Fruit fly (Drosophila melanogaster) whole organism, pupa: ENCODE results near the gene Arl1.

ENCODE experiments used
- CG10348 ChIP-seq: fragments of 200-800 bp; sonication (Bioruptor generic); IDR thresholded peaks from 2 replicates; pipeline ENCODE4 v1.3.6; 2022; ENCODE audit warnings: missing biosample characterization, missing genetic modification characterization
- CG12605 ChIP-seq: fragments of 200-800 bp; sonication (Bioruptor generic); IDR thresholded peaks from 2 replicates; pipeline ENCODE4 v1.3.6; 2022; ENCODE audit warnings: missing biosample characterization, missing genetic modification characterization
- CG13204 ChIP-seq: fragments of 200-800 bp; sonication (Bioruptor generic); optimal IDR thresholded peaks from 2 replicates; lab custom pipeline; 2018; ENCODE audit warnings: missing biosample characterization, mild to moderate bottlenecking, missing genetic modification characterization, moderate library complexity
- CG14655 ChIP-seq: fragments of 200-800 bp; sonication (Bioruptor generic); optimal IDR thresholded peaks from 3 replicates; lab custom pipeline; 2017; ENCODE audit warnings: mild to moderate bottlenecking, missing biosample characterization, missing genetic modification reagents, missing genetic modification characterization
- CG15710 ChIP-seq: fragments of 200-800 bp; sonication (Bioruptor generic); optimal IDR thresholded peaks from 2 replicates; lab custom pipeline; 2018; ENCODE audit warnings: missing biosample characterization, mild to moderate bottlenecking, missing genetic modification characterization, moderate library complexity
- CG17806 ChIP-seq: fragments of 200-800 bp; sonication (Bioruptor generic); optimal IDR thresholded peaks from 2 replicates; lab custom pipeline; 2018; ENCODE audit warnings: missing biosample characterization, mild to moderate bottlenecking, missing genetic modification characterization, moderate library complexity
- CG32121 ChIP-seq: fragments of 200-800 bp; sonication (Bioruptor generic); IDR thresholded peaks from 2 replicates; pipeline ENCODE4 v1.3.6; 2022; ENCODE audit warnings: missing biosample characterization, missing genetic modification characterization
- CG34367 ChIP-seq: fragments of 200-800 bp; sonication (Bioruptor generic); optimal IDR thresholded peaks from 2 replicates; lab custom pipeline; 2018; ENCODE audit warnings: missing biosample characterization, mild to moderate bottlenecking, missing genetic modification characterization
- CG4496 ChIP-seq: fragments of 200-800 bp; sonication (Bioruptor generic); IDR thresholded peaks from 3 replicates; pipeline ENCODE4 v1.3.6; 2022; ENCODE audit warnings: missing biosample characterization, missing genetic modification characterization
- CG8159 ChIP-seq: fragments of 200-800 bp; sonication (Bioruptor generic); optimal IDR thresholded peaks from 3 replicates; lab custom pipeline; 2018; ENCODE audit warnings: missing biosample characterization, mild to moderate bottlenecking, missing genetic modification characterization, moderate library complexity
- CG8301 ChIP-seq: fragments of 200-800 bp; sonication (Bioruptor generic); optimal IDR thresholded peaks from 2 replicates; lab custom pipeline; 2018; ENCODE audit warnings: missing biosample characterization, mild to moderate bottlenecking, missing genetic modification characterization
- CG9948 ChIP-seq: fragments of 200-800 bp; sonication (Bioruptor generic); optimal IDR thresholded peaks from 2 replicates; lab custom pipeline; 2018; ENCODE audit warnings: missing biosample characterization, mild to moderate bottlenecking, missing genetic modification characterization, moderate library complexity
- D1 ChIP-seq: fragments of 200-800 bp; sonication (Bioruptor generic); optimal IDR thresholded peaks from 2 replicates; lab custom pipeline; 2018; ENCODE audit warnings: missing biosample characterization, mild to moderate bottlenecking, missing genetic modification characterization, moderate library complexity
- EcR ChIP-seq: fragments of 200-800 bp; sonication (Bioruptor generic); optimal IDR thresholded peaks from 3 replicates; lab custom pipeline; 2019; ENCODE audit warnings: missing biosample characterization, missing genetic modification characterization, mild to moderate bottlenecking, moderate library complexity, missing genetic modification reagents
- Ets98B ChIP-seq: fragments of 200-800 bp; sonication (Bioruptor generic); IDR thresholded peaks from 2 replicates; pipeline ENCODE4 v1.3.6; 2022; ENCODE audit warnings: missing biosample characterization, missing genetic modification characterization
- Pif1A ChIP-seq: fragments of 200-800 bp; sonication (Bioruptor generic); optimal IDR thresholded peaks from 3 replicates; lab custom pipeline; 2016; ENCODE audit warnings: missing biosample characterization, missing genetic modification characterization
- Pif1B ChIP-seq: fragments of 200-800 bp; sonication (Bioruptor generic); optimal IDR thresholded peaks from 3 replicates; lab custom pipeline; 2016; ENCODE audit warnings: missing biosample characterization, missing genetic modification characterization
- Snoo ChIP-seq: fragments of 200-800 bp; sonication (Bioruptor generic); optimal IDR thresholded peaks from 3 replicates; lab custom pipeline; 2017; ENCODE audit warnings: missing biosample characterization, mild to moderate bottlenecking, missing genetic modification characterization, inconsistent platforms
- fd96Ca ChIP-seq: fragments of 200-800 bp; sonication (Bioruptor generic); IDR thresholded peaks from 3 replicates; pipeline ENCODE4 v1.3.6; 2022; ENCODE audit warnings: missing biosample characterization, missing genetic modification characterization
- gl ChIP-seq: fragments of 200-800 bp; sonication (Bioruptor generic); optimal IDR thresholded peaks from 2 replicates; lab custom pipeline; 2018; ENCODE audit warnings: missing biosample characterization, mild to moderate bottlenecking, missing genetic modification characterization
- rn ChIP-seq: fragments of 200-800 bp; sonication (Bioruptor generic); IDR thresholded peaks from 2 replicates; pipeline ENCODE4 v1.3.6; 2022; ENCODE audit warnings: missing biosample characterization, missing genetic modification characterization

The Arl1 gene

DNA sequence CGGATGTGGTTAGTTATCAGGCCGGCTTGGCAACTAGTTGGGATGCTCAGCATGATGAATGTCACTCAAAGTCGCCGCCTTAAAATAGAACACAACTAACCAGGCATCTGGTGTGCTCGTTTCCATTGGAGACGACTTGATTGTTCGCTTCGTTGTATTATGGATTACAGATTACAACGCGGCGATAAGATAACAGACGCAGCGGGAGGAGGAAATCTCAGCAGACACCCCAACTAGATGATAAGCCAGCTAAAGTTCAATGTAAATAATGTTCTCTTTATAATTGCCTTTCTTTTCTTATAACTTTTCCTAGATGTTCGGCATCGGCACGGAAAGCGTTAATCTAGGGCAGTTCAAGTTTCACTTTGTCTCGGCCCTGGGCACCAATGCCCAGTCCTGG, 14.2 kb upstream of the Arl1 start:
- no peak for TF ChIP-seq CG8301 (tag; lab: Kevin White, UChicago)
- no peak for TF ChIP-seq CG13204
- no peak for TF ChIP-seq Snoo (tag; lab: Kevin White, UChicago)
- no peak for TF ChIP-seq EcR (GFP tag; lab: Kevin White, UChicago)
- TF ChIP-seq rn = no peak
- no peak for TF ChIP-seq CG34367 (tag; lab: Kevin White, UChicago)
- no peak for TF ChIP-seq CG14655
- TF ChIP-seq Pif1A (GFP tag; lab: Kevin White, UChicago) = no peak
- TF ChIP-seq CG4496 = no peak
- TF ChIP-seq Ets98B = no peak
- TF ChIP-seq CG32121 (GFP tag; lab: Robert Waterston, UW) = no peak
- TF ChIP-seq gl = no peak
- no peak for TF ChIP-seq Pif1B (GFP tag; lab: Kevin White, UChicago)
- no peak for TF ChIP-seq fd96Ca (GFP tag; lab: Robert Waterston, UW)
- TF ChIP-seq CG12605 (GFP tag; lab: Robert Waterston, UW) = no peak
- no peak for TF ChIP-seq CG9948 (tag; lab: Kevin White, UChicago)
- no peak for TF ChIP-seq CG17806 (tag; lab: Kevin White, UChicago)
- TF ChIP-seq, all 21 proteins: peak for 0

DNA sequence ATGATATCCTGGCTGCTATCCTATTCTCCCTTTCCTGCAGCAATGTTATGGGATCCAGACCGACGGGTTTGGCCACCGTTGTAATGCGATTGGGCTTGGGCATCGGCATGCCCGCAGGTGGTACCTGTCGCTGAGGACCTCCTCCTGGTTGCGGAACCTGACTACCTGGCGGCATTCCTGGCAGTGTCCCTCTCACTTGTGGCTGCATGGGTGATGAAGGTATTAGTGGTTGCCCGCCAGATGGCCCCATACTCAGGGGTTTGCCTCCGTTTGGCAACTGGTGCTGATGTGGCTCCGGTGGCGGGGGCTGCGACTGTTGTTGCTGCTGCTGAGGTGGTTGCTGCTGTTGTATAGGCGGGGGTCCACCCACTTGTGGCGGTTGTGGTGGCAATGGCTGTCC, 8.8 kb upstream of the Arl1 start:
- TF ChIP-seq D1 (tag; lab: Kevin White, UChicago) (no peak), gl (no peak), rn (no peak), CG15710 (tag; lab: Kevin White, UChicago) (no peak), Pif1A (GFP tag; lab: Kevin White, UChicago) (no peak)

DNA sequence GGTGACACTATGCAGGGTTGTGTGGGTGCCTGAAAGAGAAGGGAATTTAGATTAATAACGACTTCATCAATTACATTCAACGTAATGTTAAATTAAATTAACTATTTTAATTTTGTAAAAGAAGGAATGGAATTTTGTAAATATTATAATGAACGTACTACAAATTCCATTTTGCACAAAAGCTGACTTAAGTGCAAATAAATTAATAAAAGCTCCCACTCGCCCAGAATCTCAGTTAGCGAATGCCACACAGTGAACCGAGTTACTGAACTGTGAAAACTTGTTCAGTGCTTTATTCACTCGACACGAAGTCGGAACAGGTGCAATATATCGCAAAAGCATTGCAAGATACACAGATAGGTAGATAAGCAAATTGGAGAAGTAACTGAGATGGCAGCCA, 7.9 kb upstream of the Arl1 start, which contains the start of gene CG17026:
Gene CG17026, plus strand, starts transcription at position 301 of the 400 bp plus-strand sequence.
- TF ChIP-seq Pif1B (GFP tag; lab: Kevin White, UChicago) = no peak
- peak; percentile 27 for TF ChIP-seq EcR (GFP tag; lab: Kevin White, UChicago)
- TF ChIP-seq CG10348 (GFP tag; lab: Robert Waterston, UW) = no peak

DNA sequence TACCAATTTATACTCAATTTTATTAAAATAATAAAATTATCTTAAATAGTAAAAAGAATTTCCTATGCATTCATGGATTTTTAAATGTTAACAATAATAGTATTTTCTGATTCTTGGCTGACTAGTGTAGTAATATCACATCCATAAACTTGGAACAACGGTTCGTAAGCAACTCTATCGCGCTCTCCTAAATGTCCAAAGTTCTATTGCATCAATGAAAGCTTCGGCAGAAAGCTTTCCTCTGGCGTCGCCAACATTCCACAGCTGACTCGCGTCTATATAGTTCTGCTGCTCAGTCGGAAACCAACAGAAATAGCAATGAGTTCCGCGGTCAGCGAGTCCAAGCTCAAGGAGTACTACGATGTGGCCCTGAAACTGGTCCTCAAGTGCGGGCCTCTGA, 6.2 kb upstream of the Arl1 start, which contains the start of gene CG17029:
Gene CG17029, plus strand, starts transcription at position 113 of the 400 bp plus-strand sequence.
- peak; percentile 64 for TF ChIP-seq CG12605 (GFP tag; lab: Robert Waterston, UW)
- no peak for TF ChIP-seq CG34367 (tag; lab: Kevin White, UChicago)
- peak; percentile 12; the same call in 1 of the 2 replicates for TF ChIP-seq Ets98B
- no peak for TF ChIP-seq CG9948 (tag; lab: Kevin White, UChicago)
- no peak for TF ChIP-seq EcR (GFP tag; lab: Kevin White, UChicago)
- peak; percentile 3; the same call in 1 of the 2 replicates for TF ChIP-seq rn
- 0 out of 3 replicates have a peak, but pooled peaks have one; percentile 24 for TF ChIP-seq fd96Ca (GFP tag; lab: Robert Waterston, UW)

DNA sequence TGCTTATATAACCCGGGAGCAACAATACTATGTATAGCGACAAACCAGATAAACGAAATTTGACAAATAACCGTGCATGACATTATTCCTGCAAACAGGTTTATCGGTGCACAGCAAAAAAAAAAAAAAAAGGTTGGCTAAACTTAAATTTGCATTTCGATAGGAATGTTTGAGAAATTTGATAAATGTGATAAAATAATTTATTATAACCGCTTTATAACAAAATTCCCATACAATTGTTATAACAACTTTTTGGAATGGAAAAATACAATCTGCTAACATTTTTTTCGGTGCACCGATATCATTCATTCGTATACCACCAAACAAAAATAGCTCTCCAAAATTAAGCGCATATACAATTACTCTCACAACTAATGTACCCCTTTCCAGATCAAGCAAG, 5.4 kb upstream of the Arl1 start:
- TF ChIP-seq CG10348 (GFP tag; lab: Robert Waterston, UW) (no peak), fd96Ca (GFP tag; lab: Robert Waterston, UW) (no peak), CG15710 (tag; lab: Kevin White, UChicago) (no peak), Ets98B (peak; percentile 74), CG12605 (GFP tag; lab: Robert Waterston, UW) (peak; percentile 66), CG14655 (no peak), Snoo (tag; lab: Kevin White, UChicago) (peak; percentile 47), CG4496 (peak; percentile 76), CG32121 (GFP tag; lab: Robert Waterston, UW) (peak; percentile 72), CG17806 (tag; lab: Kevin White, UChicago) (peak; percentile 35), EcR (GFP tag; lab: Kevin White, UChicago) (no peak), CG8159 (tag; lab: Kevin White, UChicago) (no peak), CG34367 (tag; lab: Kevin White, UChicago) (no peak), CG9948 (tag; lab: Kevin White, UChicago) (no peak), CG13204 (no peak), gl (no peak), Pif1B (GFP tag; lab: Kevin White, UChicago) (no peak), rn (no peak), D1 (tag; lab: Kevin White, UChicago) (no peak), Pif1A (GFP tag; lab: Kevin White, UChicago) (no peak), CG8301 (tag; lab: Kevin White, UChicago) (no peak)

DNA sequence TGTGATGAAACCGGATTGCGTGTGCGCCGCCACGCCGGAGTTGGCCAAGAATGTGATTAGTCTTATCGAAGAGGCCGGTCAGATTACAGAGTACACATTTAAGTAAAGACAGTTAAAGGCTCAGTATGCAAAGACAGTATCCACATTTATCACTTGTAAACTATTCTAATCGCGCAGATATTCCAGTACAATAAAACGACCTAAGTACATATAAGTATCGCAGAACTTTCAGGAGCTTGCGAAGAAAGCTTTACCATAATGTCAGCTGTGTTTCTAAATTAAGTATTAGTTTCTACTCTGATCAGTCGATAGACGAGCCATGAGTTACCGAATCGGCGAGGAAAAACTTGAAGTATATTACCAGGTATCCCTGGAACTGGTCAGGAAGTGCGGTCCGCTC, 4.7 kb upstream of the Arl1 start, which contains the start of gene CG17028:
Gene CG17028, plus strand, starts transcription at position 301 of the 400 bp plus-strand sequence.
- TF ChIP-seq rn (no peak), gl (no peak), CG14655 (no peak), D1 (tag; lab: Kevin White, UChicago) (no peak), EcR (GFP tag; lab: Kevin White, UChicago) (no peak), CG8159 (tag; lab: Kevin White, UChicago) (no peak), CG12605 (GFP tag; lab: Robert Waterston, UW) (no peak), CG32121 (GFP tag; lab: Robert Waterston, UW) (no peak), Snoo (tag; lab: Kevin White, UChicago) (no peak), CG34367 (tag; lab: Kevin White, UChicago) (no peak), CG10348 (GFP tag; lab: Robert Waterston, UW) (no peak), CG15710 (tag; lab: Kevin White, UChicago) (no peak), Pif1B (GFP tag; lab: Kevin White, UChicago) (no peak), CG13204 (no peak), CG9948 (tag; lab: Kevin White, UChicago) (no peak)
